Worm (Caenorhabditis elegans) whole organism, L1 larva: ENCODE results near the gene atf-4.

Experiments
- aly-2 ChIP-seq: fragments of 150-350 bp; optimal IDR thresholded peaks from 2 replicates; lab custom pipeline; 2014; ENCODE audit warnings: missing biosample characterization, missing genetic modification characterization
- dpl-1 ChIP-seq, 3 experiments: fragments of 150-350 bp in 2 of 3; sonication (generic microtip) in 1 of 3; optimal IDR thresholded peaks; 2 replicates each; lab custom pipeline; 2014 to 2017; ENCODE audit warnings: missing biosample characterization in 3 of 3, missing genetic modification characterization in 3 of 3, missing genetic modification reagents in 3 of 3
- egl-27 ChIP-seq, 2 experiments: fragments of 150-350 bp in 1 of 2; sonication (generic microtip); optimal IDR thresholded peaks; 3 replicates each; lab custom pipeline; 2017 to 2018; ENCODE audit warnings: missing biosample characterization in 2 of 2, missing genetic modification characterization in 2 of 2, missing genetic modification reagents in 2 of 2
- elt-2 ChIP-seq: sonication (generic microtip); optimal IDR thresholded peaks from 2 replicates; lab custom pipeline; 2016; ENCODE audit warnings: missing genetic modification characterization, mild to moderate bottlenecking, inconsistent platforms, missing compliant biosample characterization, missing genetic modification reagents
- fkh-10 ChIP-seq: sonication (generic microtip); optimal IDR thresholded peaks from 2 replicates; lab custom pipeline; 2017; ENCODE audit warnings: missing biosample characterization, missing genetic modification reagents, missing genetic modification characterization
- fkh-8 ChIP-seq: sonication (generic microtip); optimal IDR thresholded peaks from 2 replicates; lab custom pipeline; 2016; ENCODE audit warnings: mild to moderate bottlenecking, missing genetic modification characterization, missing compliant biosample characterization
- nhr-76 ChIP-seq: sonication (generic microtip); optimal IDR thresholded peaks from 2 replicates; lab custom pipeline; 2017; ENCODE audit warnings: missing biosample characterization, missing genetic modification characterization
- skn-1 ChIP-seq: fragments of 150-350 bp; optimal IDR thresholded peaks from 2 replicates; lab custom pipeline; 2014; ENCODE audit warnings: missing biosample characterization, missing genetic modification characterization
- snpc-4 ChIP-seq: fragments of 150-350 bp; optimal IDR thresholded peaks from 2 replicates; lab custom pipeline; 2014; ENCODE audit warnings: missing biosample characterization, missing genetic modification characterization
- sox-4 ChIP-seq: sonication (generic microtip); optimal IDR thresholded peaks from 2 replicates; lab custom pipeline; 2016; ENCODE audit warnings: missing genetic modification characterization, missing compliant biosample characterization
- swsn-7 ChIP-seq: sonication (generic microtip); optimal IDR thresholded peaks from 2 replicates; lab custom pipeline; 2016; ENCODE audit warnings: missing genetic modification characterization, missing compliant biosample characterization
- xbp-1 ChIP-seq: sonication (generic microtip); optimal IDR thresholded peaks from 2 replicates; lab custom pipeline; 2016; ENCODE audit warnings: missing genetic modification characterization, missing compliant biosample characterization
- zag-1 ChIP-seq: fragments of 150-350 bp; optimal IDR thresholded peaks from 2 replicates; lab custom pipeline; 2014; ENCODE audit warnings: missing biosample characterization, missing genetic modification characterization

- TF ChIP-seq fkh-8 (tag; lab: Kevin White, UChicago) (no peak), skn-1 (tag; lab: Kevin White, UChicago) (no peak), aly-2 (tag; lab: Kevin White, UChicago) (no peak), nhr-76 (tag; lab: Kevin White, UChicago) (no peak), snpc-4 (tag; lab: Kevin White, UChicago) (peak; percentile 4), sox-4 (tag; lab: Kevin White, UChicago) (no peak), dpl-1 (GFP tag; optimal IDR thresholded peaks at IDR 0.05; lab: Kevin White, UChicago) (no peak), swsn-7 (tag; lab: Kevin White, UChicago) (no peak), elt-2 (peak; percentile 55), zag-1 (tag; lab: Kevin White, UChicago) (no peak), xbp-1 (tag; lab: Kevin White, UChicago) (no peak), fkh-10 (GFP tag; lab: Kevin White, UChicago) (no peak), egl-27 (tag; optimal IDR thresholded peaks at IDR 0.05; lab: Kevin White, UChicago) (no peak)
Observed at ce11 chrX:14786821-14787556, 23.6 kb downstream of the atf-4 start.
